Worm (Caenorhabditis elegans): Measurements from ENCODE around the gene R166.2.

DNA sequence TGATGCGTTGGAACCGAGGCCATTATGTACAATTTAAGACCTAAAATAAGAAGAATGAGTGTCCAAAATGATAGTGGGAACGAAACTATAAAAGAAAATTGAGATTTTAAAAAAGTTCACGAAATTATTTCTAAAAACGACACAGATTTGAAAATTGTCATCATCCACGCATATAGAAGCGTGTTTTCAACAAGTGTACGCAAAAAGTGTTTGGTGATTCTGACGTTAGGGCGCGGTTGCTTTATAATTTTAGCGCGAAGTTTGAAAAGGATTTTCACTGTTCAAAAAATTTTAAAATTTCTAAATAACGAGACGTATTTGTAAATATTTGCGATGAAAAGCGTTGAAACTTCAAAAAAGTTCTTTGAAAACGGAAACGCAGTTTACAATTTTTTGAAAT is 25.9 kb upstream of the R166.2 start, which contains the start of gene cdc-48.1:
- TF ChIP-seq ztf-11 (tag; optimal IDR thresholded peaks at IDR 0.05) (peak; percentile 80), nhr-12 (tag; optimal IDR thresholded peaks at IDR 0.05) (peak; percentile 68), lsy-2 (tag; optimal IDR thresholded peaks at IDR 0.05) (peak; percentile 95), ham-2 (GFP tag; optimal IDR thresholded peaks at IDR 0.05) (peak; percentile 84), nhr-237 (tag; optimal IDR thresholded peaks at IDR 0.05) (peak; percentile 100), ces-1 (GFP tag; optimal IDR thresholded peaks at IDR 0.05) (peak; percentile 98), unc-62 (GFP tag; optimal IDR thresholded peaks at IDR 0.05) (peak; percentile 97), flh-1 (GFP tag; optimal IDR thresholded peaks at IDR 0.05) (peak; percentile 49), mab-5 (tag; optimal IDR thresholded peaks at IDR 0.05) (peak; percentile 84), blmp-1 (tag; optimal IDR thresholded peaks at IDR 0.05) (peak; percentile 79), sptf-1 (tag; optimal IDR thresholded peaks at IDR 0.05) (peak; percentile 97), lin-13 (tag; optimal IDR thresholded peaks at IDR 0.05) (peak; percentile 100), elt-3 (tag; optimal IDR thresholded peaks at IDR 0.05) (peak; percentile 85), snpc-4 (tag; optimal IDR thresholded peaks at IDR 0.05) (no peak)
